Fruit fly (Drosophila melanogaster): ENCODE data around the gene RpL17.

RpL17 gene

dm6 chrX:6756175-6756718 lies 12.2 kb upstream of the RpL17 start, which contains the start of gene sov (continued):
- TF ChIP-seq Gsc (GFP tag; IDR thresholded peaks at IDR 0.05) (no peak), MTF-1 (GFP tag; optimal IDR thresholded peaks at IDR 0.05; ENCODE audit: borderline replicate concordance) (no peak), Lim3 (GFP tag; IDR thresholded peaks at IDR 0.05) (no peak), sr (GFP tag; IDR thresholded peaks at IDR 0.05) (no peak), HHEX (GFP tag; optimal IDR thresholded peaks at IDR 0.05) (no peak), CG11093 (GFP tag; IDR thresholded peaks at IDR 0.05) (no peak), mam (GFP tag; optimal IDR thresholded peaks at IDR 0.05) (no peak), lmd (GFP tag; IDR thresholded peaks at IDR 0.05) (no peak), CG18599 (GFP tag; optimal IDR thresholded peaks at IDR 0.05) (no peak), ham (GFP tag; IDR thresholded peaks at IDR 0.05) (no peak), emc (GFP tag; optimal IDR thresholded peaks at IDR 0.05) (no peak), CG3163 (GFP tag; optimal IDR thresholded peaks at IDR 0.05) (no peak), phol (tag; optimal IDR thresholded peaks at IDR 0.05) (peak; percentile 34), ranshi (GFP tag; IDR thresholded peaks at IDR 0.05) (no peak), gce (GFP tag; IDR thresholded peaks at IDR 0.05) (no peak), CG1832 (GFP tag; optimal IDR thresholded peaks at IDR 0.05) (no peak), lilli (GFP tag; optimal IDR thresholded peaks at IDR 0.05) (peak; percentile 4), mld (GFP tag; IDR thresholded peaks at IDR 0.05; ENCODE audit: partially characterized antibody) (peak; percentile 67; the same call in 1 of the 3 replicates), Chrac-16 (GFP tag; optimal IDR thresholded peaks at IDR 0.05) (no peak), lab (GFP tag; optimal IDR thresholded peaks at IDR 0.05) (peak; percentile 5), sima (GFP tag; optimal IDR thresholded peaks at IDR 0.05) (no peak), Sox102F (GFP tag; optimal IDR thresholded peaks at IDR 0.05) (no peak), CG7963 (GFP tag; IDR thresholded peaks at IDR 0.05; ENCODE audit: partially characterized antibody) (peak; percentile 70), Dip3 (GFP tag; optimal IDR thresholded peaks at IDR 0.05) (no peak), Nf-YB (GFP tag; optimal IDR thresholded peaks at IDR 0.05) (no peak), sim (GFP tag; IDR thresholded peaks at IDR 0.05) (no peak), zfh2 (GFP tag; optimal IDR thresholded peaks at IDR 0.05) (no peak), CG13894 (tag; optimal IDR thresholded peaks at IDR 0.05) (no peak), CG10431 (GFP tag; optimal IDR thresholded peaks at IDR 0.05) (peak; percentile 98), TFAM (GFP tag; optimal IDR thresholded peaks at IDR 0.05) (no peak), CG14667 (GFP tag; IDR thresholded peaks at IDR 0.05) (no peak), CG6683 (GFP tag; optimal IDR thresholded peaks at IDR 0.05) (no peak), sob (GFP tag; IDR thresholded peaks at IDR 0.05) (no peak), zen2 (GFP tag; IDR thresholded peaks at IDR 0.05; ENCODE audit: partially characterized antibody) (peak; percentile 80; the same call in 1 of the 3 replicates), sd (tag; optimal IDR thresholded peaks at IDR 0.05) (peak; percentile 48), CG13624 (GFP tag; optimal IDR thresholded peaks at IDR 0.05) (peak; percentile 59), CG18619 (GFP tag; optimal IDR thresholded peaks at IDR 0.05) (no peak), gt (GFP tag; IDR thresholded peaks at IDR 0.05) (no peak), Nf-YC (tag; optimal IDR thresholded peaks at IDR 0.05) (peak; percentile 1), H2.0 (GFP tag; IDR thresholded peaks at IDR 0.05) (no peak), schlank (tag; optimal IDR thresholded peaks at IDR 0.05) (no peak), chinmo (GFP tag; IDR thresholded peaks at IDR 0.05; ENCODE audit: partially characterized antibody) (0 out of 4 replicates have a peak, but pooled peaks have one; percentile 73), oc (tag; optimal IDR thresholded peaks at IDR 0.05) (no peak), CG17328 (GFP tag; IDR thresholded peaks at IDR 0.05) (no peak), H15 (GFP tag; IDR thresholded peaks at IDR 0.05) (no peak), CG34224 (GFP tag; IDR thresholded peaks at IDR 0.05; ENCODE audit: partially characterized antibody) (peak; percentile 83), pum (GFP tag; optimal IDR thresholded peaks at IDR 0.05) (no peak), pb (GFP tag; optimal IDR thresholded peaks at IDR 0.05) (no peak), ftz-f1 (GFP tag; optimal IDR thresholded peaks at IDR 0.05) (peak; percentile 85), Meics (GFP tag; optimal IDR thresholded peaks at IDR 0.05) (no peak), CG2889 (GFP tag; IDR thresholded peaks at IDR 0.05) (no peak)

Measured in whole organism, embryonic.